Worm (Caenorhabditis elegans) whole organism, early embryonic: ENCODE measurements around the gene F58D12.3.

ENCODE experiments used
- B0310.2 ChIP-seq: sonication (generic microtip); optimal IDR thresholded peaks from 2 replicates; lab custom pipeline; 2016; ENCODE audit warnings: mild to moderate bottlenecking, missing genetic modification characterization, missing compliant biosample characterization
- F13C5.2 ChIP-seq: sonication (generic microtip); optimal IDR thresholded peaks from 2 replicates; lab custom pipeline; 2017; ENCODE audit warnings: mild to moderate bottlenecking, missing genetic modification characterization, inconsistent platforms, missing compliant biosample characterization
- aly-1 ChIP-seq: sonication (generic microtip); optimal IDR thresholded peaks from 2 replicates; lab custom pipeline; 2016; ENCODE audit warnings: missing genetic modification characterization, missing compliant biosample characterization
- ama-1 ChIP-seq: fragments of 150-350 bp; optimal IDR thresholded peaks from 2 replicates; lab custom pipeline; 2014
- ceh-13 ChIP-seq: fragments of 200-800 bp; sonication (Bioruptor generic); optimal IDR thresholded peaks from 2 replicates; lab custom pipeline; 2018; ENCODE audit warnings: mild to moderate bottlenecking, missing genetic modification characterization, missing compliant biosample characterization
- ceh-36 ChIP-seq: sonication (generic microtip); optimal IDR thresholded peaks from 2 replicates; lab custom pipeline; 2016; ENCODE audit warnings: missing genetic modification characterization, inconsistent platforms, missing compliant biosample characterization
- ets-7 ChIP-seq: sonication (generic microtip); optimal IDR thresholded peaks from 2 replicates; lab custom pipeline; 2016; ENCODE audit warnings: missing genotype, missing genetic modification characterization, missing compliant biosample characterization
- flt-1 ChIP-seq: fragments of 200-800 bp; sonication (Bioruptor generic); IDR thresholded peaks from 2 replicates; pipeline ENCODE4 v1.3.6; 2022; ENCODE audit warnings: missing genetic modification characterization, missing compliant biosample characterization
- hmbx-1 ChIP-seq: sonication (generic microtip); optimal IDR thresholded peaks from 2 replicates; lab custom pipeline; 2016; ENCODE audit warnings: mild to moderate bottlenecking, missing genetic modification characterization, missing compliant biosample characterization
- hmg-4 ChIP-seq: fragments of 200-800 bp; sonication (Bioruptor generic); optimal IDR thresholded peaks from 2 replicates; lab custom pipeline; 2018; ENCODE audit warnings: mild to moderate bottlenecking, missing genetic modification characterization, missing compliant biosample characterization
- hnd-1 ChIP-seq: sonication (generic microtip); optimal IDR thresholded peaks from 2 replicates; lab custom pipeline; 2016; ENCODE audit warnings: missing genetic modification characterization, missing compliant biosample characterization
- pes-1 ChIP-seq: fragments of 200-800 bp; sonication (Bioruptor generic); IDR thresholded peaks from 2 replicates; pipeline ENCODE4 v1.3.6; 2022; ENCODE audit warnings: missing genetic modification reagents, missing genetic modification characterization, missing compliant biosample characterization
- scrt-1 ChIP-seq: fragments of 200-800 bp; sonication (Bioruptor generic); IDR thresholded peaks from 2 replicates; pipeline ENCODE4 v1.3.6; 2022; ENCODE audit warnings: missing genetic modification characterization, missing compliant biosample characterization
- sea-1 ChIP-seq: fragments of 200-800 bp; sonication (Bioruptor generic); conservative IDR thresholded peaks from 2 replicates; pipeline ENCODE4 v1.3.6; 2022; ENCODE audit warnings: missing genetic modification characterization, missing compliant biosample characterization
- tbx-11 ChIP-seq: fragments of 200-800 bp; sonication (Bioruptor generic); IDR thresholded peaks from 2 replicates; pipeline ENCODE4 v1.3.6; 2022; ENCODE audit warnings: missing genetic modification characterization, missing compliant biosample characterization
- tbx-37 ChIP-seq: fragments of 200-800 bp; sonication (Bioruptor generic); conservative IDR thresholded peaks from 2 replicates; pipeline ENCODE4 v1.3.6; 2022; ENCODE audit warnings: missing genetic modification reagents, missing genetic modification characterization, missing compliant biosample characterization
- tra-4 ChIP-seq: sonication (generic microtip); optimal IDR thresholded peaks from 2 replicates; lab custom pipeline; 2017; ENCODE audit warnings: missing genetic modification characterization, missing compliant biosample characterization

The F58D12.3 gene

DNA sequence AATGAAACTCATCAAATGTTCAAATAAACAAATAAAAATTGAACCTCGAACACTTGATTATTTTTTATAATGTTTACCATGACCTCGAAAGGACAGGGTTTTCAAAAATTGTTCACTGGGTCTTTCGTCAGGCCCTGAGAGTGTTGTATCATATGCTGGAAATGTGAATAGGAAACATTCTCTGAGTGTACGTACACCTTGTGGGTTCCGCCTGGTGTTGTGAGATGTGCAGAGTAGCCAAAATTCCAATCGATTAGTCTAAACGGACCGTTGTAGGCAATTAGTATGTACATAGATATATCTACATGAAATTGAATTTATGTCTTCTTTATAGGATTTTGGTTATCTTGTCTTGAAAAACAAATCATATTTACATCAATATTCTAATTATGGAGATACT lies 36.9 kb downstream of the F58D12.3 start:
- TF ChIP-seq B0310.2 (tag; lab: Kevin White, UChicago) (no peak), tbx-11 (GFP tag; lab: Robert Waterston, UW) (no peak), pes-1 (GFP tag; lab: Robert Waterston, UW) (no peak), tra-4 (tag; lab: Kevin White, UChicago) (no peak), ets-7 (tag; lab: Kevin White, UChicago) (no peak), scrt-1 (no peak)

DNA sequence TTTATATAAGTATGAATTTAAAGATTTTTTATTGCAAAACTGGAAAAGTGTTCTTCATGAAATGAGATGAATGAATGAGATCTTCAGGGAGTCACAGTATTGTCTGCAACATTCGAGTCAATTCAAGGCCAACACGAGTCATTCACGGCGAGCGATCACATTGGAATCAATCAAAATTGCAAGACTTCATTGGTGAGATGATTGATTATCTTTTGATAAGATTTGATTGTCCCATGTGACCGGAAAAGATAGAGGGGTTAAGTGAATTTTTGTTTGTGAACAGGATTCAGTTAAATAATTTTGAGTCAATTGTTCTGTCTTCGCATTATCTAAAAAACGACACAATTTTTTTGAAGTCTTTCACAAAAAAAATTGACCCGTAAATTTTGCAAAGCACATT lies 37.3 kb downstream of the F58D12.3 start:
- TF ChIP-seq hnd-1 (tag; lab: Kevin White, UChicago), result no peak
- TF ChIP-seq scrt-1, result no peak
- no peak for TF ChIP-seq B0310.2 (tag; lab: Kevin White, UChicago)
- no peak for TF ChIP-seq tra-4 (tag; lab: Kevin White, UChicago)
- no peak for TF ChIP-seq ets-7 (tag; lab: Kevin White, UChicago)
- no peak for TF ChIP-seq pes-1 (GFP tag; lab: Robert Waterston, UW)
- no peak for TF ChIP-seq hmbx-1 (tag; lab: Kevin White, UChicago)
- TF ChIP-seq ceh-13 (GFP tag; lab: Kevin White, UChicago), result no peak
- TF ChIP-seq sea-1 (GFP tag; lab: Robert Waterston, UW), result no peak

DNA sequence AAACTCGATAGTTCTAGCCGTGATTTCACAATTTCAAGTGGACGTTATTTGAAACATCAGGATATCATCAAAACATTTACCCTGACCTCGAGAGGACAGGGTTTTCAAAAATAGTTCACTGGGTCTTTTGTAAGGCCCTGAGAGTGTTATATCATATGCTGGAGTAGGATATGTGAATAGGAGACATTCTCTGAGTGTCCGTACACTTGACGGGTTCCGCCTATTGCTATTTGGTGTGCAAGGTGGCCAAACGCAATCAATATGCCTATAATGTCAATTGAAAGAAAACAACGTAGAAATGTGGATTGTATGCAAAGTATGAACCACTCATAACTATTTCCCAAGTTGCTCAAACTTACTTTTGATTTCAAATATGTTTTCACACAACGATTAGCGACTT lies 39.7 kb downstream of the F58D12.3 start:
- no peak for TF ChIP-seq hnd-1 (tag; lab: Kevin White, UChicago)
- no peak for TF ChIP-seq ceh-13 (GFP tag; lab: Kevin White, UChicago)
- no peak for TF ChIP-seq ceh-36
- TF ChIP-seq pes-1 (GFP tag; lab: Robert Waterston, UW), result no peak
- TF ChIP-seq B0310.2 (tag; lab: Kevin White, UChicago), result no peak
- TF ChIP-seq ama-1 (lab: Kevin White, UChicago), result no peak
- no peak for TF ChIP-seq flt-1 (GFP tag; lab: Robert Waterston, UW)
- TF ChIP-seq ets-7 (tag; lab: Kevin White, UChicago), result no peak
- no peak for TF ChIP-seq hmbx-1 (tag; lab: Kevin White, UChicago)
- no peak for TF ChIP-seq scrt-1
- TF ChIP-seq tbx-37 (GFP tag; lab: Robert Waterston, UW), result no peak
- TF ChIP-seq tbx-11 (GFP tag; lab: Robert Waterston, UW), result no peak

DNA sequence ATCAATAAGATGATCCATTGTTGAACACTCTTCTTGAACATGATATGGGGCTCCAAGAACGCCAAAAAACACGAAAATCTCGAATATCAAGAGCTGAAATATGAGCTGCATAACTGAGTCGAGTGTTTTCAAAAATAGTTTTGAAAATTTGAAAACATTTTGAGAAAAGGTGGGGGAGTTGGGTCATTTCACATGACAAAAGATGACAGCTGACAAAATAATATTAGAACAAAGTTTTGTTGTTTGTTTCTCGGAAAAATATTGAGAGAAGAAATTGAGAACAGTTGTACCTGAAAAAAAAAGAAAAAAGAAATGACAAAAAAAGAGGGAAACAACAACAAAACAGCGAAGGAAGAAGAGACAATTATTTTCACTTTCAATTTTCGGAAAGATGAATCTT lies 40.9 kb downstream of the F58D12.3 start, which contains the start of the genes D1086.2 and D1086.1:
Gene D1086.2 (minus strand): TSS at position 150 of the 400 bp plus-strand sequence.
Gene D1086.1 (plus strand): TSS at position 340 of the 400 bp plus-strand sequence.
- no peak for TF ChIP-seq ama-1 (lab: Kevin White, UChicago)
- no peak for TF ChIP-seq tbx-11 (GFP tag; lab: Robert Waterston, UW)
- no peak for TF ChIP-seq scrt-1
- TF ChIP-seq flt-1 (GFP tag; lab: Robert Waterston, UW), result no peak

DNA sequence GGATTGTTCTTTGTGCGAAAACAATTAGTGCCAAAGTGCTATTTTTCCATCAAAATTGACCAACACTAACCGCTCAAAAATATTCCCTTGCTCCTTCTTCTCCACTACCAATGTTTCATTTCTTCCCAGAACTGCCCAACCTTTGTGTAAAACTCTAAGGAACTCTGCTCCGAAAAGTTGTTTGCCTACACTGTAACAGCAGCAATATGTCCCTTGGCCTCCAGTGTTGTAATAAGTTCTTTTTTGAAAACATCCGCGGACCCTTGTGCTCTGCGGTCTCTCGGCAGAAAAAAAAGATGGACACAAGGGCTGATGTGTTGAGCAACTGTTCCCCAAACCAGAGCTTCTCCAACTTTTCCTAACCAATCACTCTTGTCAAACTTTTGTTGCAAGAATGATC lies 43.2 kb downstream of the F58D12.3 start, which contains the start of gene D1086.12:
Gene D1086.12 (plus strand): TSS at position 301 of the 400 bp plus-strand sequence.
- TF ChIP-seq flt-1 (GFP tag; lab: Robert Waterston, UW) (no peak), tra-4 (tag; lab: Kevin White, UChicago) (no peak), F13C5.2 (tag; lab: Kevin White, UChicago) (no peak), pes-1 (GFP tag; lab: Robert Waterston, UW) (no peak), aly-1 (tag; lab: Kevin White, UChicago) (no peak), hmbx-1 (tag; lab: Kevin White, UChicago) (no peak), ets-7 (tag; lab: Kevin White, UChicago) (no peak), B0310.2 (tag; lab: Kevin White, UChicago) (no peak), ceh-36 (no peak), tbx-37 (GFP tag; lab: Robert Waterston, UW) (no peak), hnd-1 (tag; lab: Kevin White, UChicago) (no peak), tbx-11 (GFP tag; lab: Robert Waterston, UW) (no peak), ama-1 (lab: Kevin White, UChicago) (no peak), ceh-13 (GFP tag; lab: Kevin White, UChicago) (no peak), scrt-1 (no peak), sea-1 (GFP tag; lab: Robert Waterston, UW) (no peak), hmg-4 (GFP tag; lab: Kevin White, UChicago) (no peak)

- no peak for TF ChIP-seq B0310.2 (tag; lab: Kevin White, UChicago)
- no peak for TF ChIP-seq scrt-1
- TF ChIP-seq tra-4 (tag; lab: Kevin White, UChicago), result no peak
- no peak for TF ChIP-seq aly-1 (tag; lab: Kevin White, UChicago)
- no peak for TF ChIP-seq pes-1 (GFP tag; lab: Robert Waterston, UW)
- TF ChIP-seq ets-7 (tag; lab: Kevin White, UChicago), result no peak
- TF ChIP-seq ama-1 (lab: Kevin White, UChicago), result no peak
- no peak for TF ChIP-seq tbx-37 (GFP tag; lab: Robert Waterston, UW)
- no peak for TF ChIP-seq hnd-1 (tag; lab: Kevin White, UChicago)
- no peak for TF ChIP-seq flt-1 (GFP tag; lab: Robert Waterston, UW)
These were observed 46.3 kb downstream of the F58D12.3 start, which contains the start of gene D1086.9 for ce11 chrV:14103970-14104369. Gene D1086.9, plus strand, starts transcription at chrV:14104270.

DNA sequence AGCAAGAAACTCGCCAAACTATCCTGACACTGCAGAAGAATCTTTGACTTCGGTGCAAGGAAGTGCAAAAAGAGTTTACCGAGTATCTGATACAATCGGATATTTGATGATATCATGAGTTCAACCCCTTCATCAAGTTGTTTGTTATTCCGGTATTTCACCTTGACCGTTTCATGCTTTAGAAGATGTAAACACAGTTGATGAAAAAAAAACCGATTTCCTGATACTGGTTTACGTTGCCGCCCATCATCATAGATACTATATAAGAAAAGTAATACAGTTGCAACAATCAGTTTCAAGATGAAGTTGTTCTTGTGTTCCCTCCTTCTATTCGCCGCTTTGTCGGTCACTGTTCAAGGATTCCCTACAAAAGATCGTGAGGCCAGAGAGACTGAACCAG lies 49.9 kb downstream of the F58D12.3 start, which contains the start of gene H39E23.3:
Gene H39E23.3 (plus strand): TSS at position 301 of the 400 bp plus-strand sequence.
- TF ChIP-seq B0310.2 (tag; lab: Kevin White, UChicago) (no peak), aly-1 (tag; lab: Kevin White, UChicago) (no peak), pes-1 (GFP tag; lab: Robert Waterston, UW) (no peak), F13C5.2 (tag; lab: Kevin White, UChicago) (no peak), tbx-11 (GFP tag; lab: Robert Waterston, UW) (no peak), ama-1 (lab: Kevin White, UChicago) (no peak), sea-1 (GFP tag; lab: Robert Waterston, UW) (no peak), ets-7 (tag; lab: Kevin White, UChicago) (no peak), scrt-1 (no peak)
